Fruit fly (Drosophila melanogaster) whole organism, prepupa: Measurements from ENCODE around the gene Vti1b.

Experiments
- CG11294 ChIP-seq: fragments of 200-800 bp; sonication (Bioruptor generic); IDR thresholded peaks from 2 replicates; pipeline ENCODE4 v1.3.6; 2022; ENCODE audit warnings: missing biosample characterization, missing genetic modification characterization
- CG16779 ChIP-seq: fragments of 200-800 bp; sonication (Bioruptor generic); optimal IDR thresholded peaks from 3 replicates; lab custom pipeline; 2017; ENCODE audit warnings: missing biosample characterization, mild to moderate bottlenecking, missing genetic modification characterization
- CG3032 ChIP-seq: fragments of 200-800 bp; optimal IDR thresholded peaks from 2 replicates; lab custom pipeline; 2019; ENCODE audit warnings: missing biosample characterization, mild to moderate bottlenecking, missing genetic modification characterization, moderate library complexity
- CG31627 ChIP-seq: fragments of 200-800 bp; sonication (Bioruptor generic); optimal IDR thresholded peaks from 3 replicates; lab custom pipeline; 2016; ENCODE audit warnings: missing biosample characterization, missing genetic modification characterization
- CG8119 ChIP-seq: fragments of 200-800 bp; sonication (Bioruptor generic); IDR thresholded peaks from 3 replicates; pipeline ENCODE4 v1.3.6; 2022; ENCODE audit warnings: missing biosample characterization, missing genetic modification characterization
- CG8632 ChIP-seq: fragments of 200-800 bp; sonication (Bioruptor generic); optimal IDR thresholded peaks from 3 replicates; lab custom pipeline; 2016; ENCODE audit warnings: missing biosample characterization, missing genetic modification characterization
- Hr39 ChIP-seq: fragments of 200-800 bp; sonication (Bioruptor generic); optimal IDR thresholded peaks from 2 replicates; lab custom pipeline; 2016; ENCODE audit warnings: missing biosample characterization, missing genetic modification characterization
- OdsH ChIP-seq: fragments of 200-800 bp; sonication (Bioruptor generic); optimal IDR thresholded peaks from 3 replicates; lab custom pipeline; 2016; ENCODE audit warnings: missing biosample characterization, missing genetic modification characterization
- Smox ChIP-seq: fragments of 200-800 bp; sonication (Bioruptor generic); optimal IDR thresholded peaks from 3 replicates; lab custom pipeline; 2016; ENCODE audit warnings: missing biosample characterization, missing genetic modification characterization
- Sox14 ChIP-seq: fragments of 200-800 bp; sonication (Bioruptor generic); optimal IDR thresholded peaks from 3 replicates; lab custom pipeline; 2016; ENCODE audit warnings: missing biosample characterization, missing genetic modification characterization
- eg ChIP-seq: fragments of 200-800 bp; sonication (Bioruptor generic); IDR thresholded peaks from 3 replicates; pipeline ENCODE4 v1.3.6; 2022; ENCODE audit warnings: missing biosample characterization, missing genetic modification characterization
- pdm3 ChIP-seq: fragments of 200-800 bp; sonication (Bioruptor generic); optimal IDR thresholded peaks from 3 replicates; lab custom pipeline; 2016; ENCODE audit warnings: missing biosample characterization, missing genetic modification characterization
- vri ChIP-seq: fragments of 200-800 bp; sonication (Bioruptor generic); optimal IDR thresholded peaks from 3 replicates; lab custom pipeline; 2016; ENCODE audit warnings: missing biosample characterization, mild to moderate bottlenecking, missing genetic modification characterization

dm6 chr3R:18398460-18398901 is 1.7 kb downstream of the Vti1b start:
- TF ChIP-seq pdm3 (GFP tag; lab: Kevin White, UChicago) (no peak), OdsH (GFP tag; lab: Kevin White, UChicago) (no peak), CG3032 (tag; lab: Kevin White, UChicago) (no peak), CG31627 (GFP tag; lab: Kevin White, UChicago) (no peak), CG16779 (tag; lab: Kevin White, UChicago) (no peak), Smox (GFP tag; lab: Kevin White, UChicago) (no peak), vri (peak; percentile 51), CG8632 (GFP tag; lab: Kevin White, UChicago) (no peak), Sox14 (GFP tag; lab: Kevin White, UChicago) (no peak), CG11294 (GFP tag; lab: Robert Waterston, UW) (no peak), eg (no peak), CG8119 (no peak), Hr39 (GFP tag; lab: Kevin White, UChicago) (no peak)
